Fruit fly (Drosophila melanogaster) whole organism, pupa: ENCODE results near the gene CG14234.

Experiments
- CG10348 ChIP-seq: fragments of 200-800 bp; sonication (Bioruptor generic); IDR thresholded peaks from 2 replicates; pipeline ENCODE4 v1.3.6; 2022; ENCODE audit warnings: missing biosample characterization, missing genetic modification characterization
- CG12605 ChIP-seq: fragments of 200-800 bp; sonication (Bioruptor generic); IDR thresholded peaks from 2 replicates; pipeline ENCODE4 v1.3.6; 2022; ENCODE audit warnings: missing biosample characterization, missing genetic modification characterization
- CG8159 ChIP-seq: fragments of 200-800 bp; sonication (Bioruptor generic); optimal IDR thresholded peaks from 3 replicates; lab custom pipeline; 2018; ENCODE audit warnings: missing biosample characterization, mild to moderate bottlenecking, missing genetic modification characterization, moderate library complexity
- EcR ChIP-seq: fragments of 200-800 bp; sonication (Bioruptor generic); optimal IDR thresholded peaks from 3 replicates; lab custom pipeline; 2019; ENCODE audit warnings: missing biosample characterization, missing genetic modification characterization, mild to moderate bottlenecking, moderate library complexity, missing genetic modification reagents
- rn ChIP-seq: fragments of 200-800 bp; sonication (Bioruptor generic); IDR thresholded peaks from 2 replicates; pipeline ENCODE4 v1.3.6; 2022; ENCODE audit warnings: missing biosample characterization, missing genetic modification characterization

- TF ChIP-seq EcR (GFP tag; lab: Kevin White, UChicago) (no peak), CG12605 (peak; percentile 18; the same call in 1 of the 2 replicates), CG8159 (tag; lab: Kevin White, UChicago) (no peak), rn (GFP tag; lab: Robert Waterston, UW) (no peak), CG10348 (GFP tag; lab: Robert Waterston, UW) (no peak)
Measured at dm6 chrX:19694792-19695558, 40.4 kb upstream of the CG14234 start, which contains the start of gene CG14229.
